Worm (Caenorhabditis elegans) whole organism, midembryonic: ENCODE results near the gene fce-2.

ENCODE experiments used
- T22C8.4 ChIP-seq: fragments of 200-800 bp; sonication (Bioruptor generic); IDR thresholded peaks from 2 replicates; pipeline ENCODE4 v1.3.6; 2022; ENCODE audit warnings: missing genetic modification characterization, missing compliant biosample characterization
- cog-1 ChIP-seq: sonication (generic microtip); optimal IDR thresholded peaks from 2 replicates; lab custom pipeline; 2016; ENCODE audit warnings: missing genetic modification characterization, missing compliant biosample characterization
- flt-1 ChIP-seq: fragments of 200-800 bp; sonication (Bioruptor generic); IDR thresholded peaks from 2 replicates; pipeline ENCODE4 v1.3.6; 2022; ENCODE audit warnings: missing genetic modification characterization, missing compliant biosample characterization
- klf-2 ChIP-seq: fragments of 200-800 bp; sonication (Bioruptor generic); conservative IDR thresholded peaks from 2 replicates; pipeline ENCODE4 v1.3.6; 2022; ENCODE audit warnings: missing genetic modification reagents, missing genetic modification characterization, missing compliant biosample characterization
- tab-1 ChIP-seq: fragments of 200-800 bp; sonication (Bioruptor generic); IDR thresholded peaks from 2 replicates; pipeline ENCODE4 v1.3.6; 2022; ENCODE audit warnings: missing genetic modification characterization, missing compliant biosample characterization
- ztf-23 ChIP-seq: fragments of 200-800 bp; sonication (Bioruptor generic); IDR thresholded peaks from 2 replicates; pipeline ENCODE4 v1.3.6; 2022; ENCODE audit warnings: missing genetic modification reagents, missing genetic modification characterization, missing compliant biosample characterization

DNA sequence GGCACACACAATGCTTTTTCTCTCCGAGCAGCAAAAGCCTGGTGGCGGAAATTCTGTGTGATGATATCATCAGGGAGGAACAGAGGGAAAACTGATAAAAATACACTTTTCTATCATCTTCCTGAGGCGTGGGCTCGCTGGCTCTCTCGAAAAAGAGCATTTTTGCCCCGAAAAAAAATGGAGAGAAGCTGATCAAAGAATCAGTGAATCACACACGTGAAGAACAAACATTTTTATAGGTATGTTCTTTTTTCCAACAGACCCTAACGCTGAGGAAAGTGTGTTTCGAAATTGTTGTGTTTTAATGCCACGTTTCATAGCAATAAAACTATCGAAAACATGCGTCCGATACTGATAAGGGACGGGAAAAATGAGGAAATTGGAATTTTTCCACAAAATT, 8.3 kb upstream of the fce-2 start:
- TF ChIP-seq flt-1, result no peak
- TF ChIP-seq cog-1 (tag; lab: Kevin White, UChicago), result no peak
- no peak for TF ChIP-seq tab-1 (GFP tag; lab: Robert Waterston, UW)
- no peak for TF ChIP-seq klf-2 (GFP tag; lab: Robert Waterston, UW)
- TF ChIP-seq ztf-23 (GFP tag; lab: Robert Waterston, UW), result no peak
- no peak for TF ChIP-seq T22C8.4 (GFP tag; lab: Robert Waterston, UW)
